Fruit fly (Drosophila melanogaster) whole organism, embryonic: ENCODE measurements around the gene cni.

Experiments used
- ATbp ChIP-seq: fragments of 200-800 bp; sonication (Bioruptor generic); optimal IDR thresholded peaks from 2 replicates; lab custom pipeline; 2017; ENCODE audit warnings: missing biosample characterization, mild to moderate bottlenecking, missing genetic modification characterization, missing genetic modification reagents
- Ada2b ChIP-seq: fragments of 200-800 bp; sonication (Bioruptor generic); IDR thresholded peaks from 2 replicates; pipeline ENCODE4 v1.3.6; 2022; ENCODE audit warnings: missing biosample characterization, missing genetic modification characterization
- BtbVII ChIP-seq: fragments of 200-800 bp; sonication (Bioruptor generic); optimal IDR thresholded peaks from 3 replicates; lab custom pipeline; 2017; ENCODE audit warnings: missing biosample characterization, mild to moderate bottlenecking, missing genetic modification characterization
- CG1024 ChIP-seq: fragments of 200-800 bp; sonication (Bioruptor generic); IDR thresholded peaks from 2 replicates; pipeline ENCODE4 v1.3.6; 2022; ENCODE audit warnings: missing biosample characterization, missing genetic modification characterization
- CG11723 ChIP-seq: fragments of 200-800 bp; sonication (Bioruptor generic); optimal IDR thresholded peaks from 2 replicates; lab custom pipeline; 2017; ENCODE audit warnings: missing biosample characterization, mild to moderate bottlenecking, missing genetic modification characterization
- CG12071 ChIP-seq: fragments of 200-800 bp; sonication (Bioruptor generic); optimal IDR thresholded peaks from 3 replicates; lab custom pipeline; 2018; ENCODE audit warnings: missing biosample characterization, mild to moderate bottlenecking, missing genetic modification characterization
- CG12155 ChIP-seq: fragments of 200-800 bp; sonication (Bioruptor generic); optimal IDR thresholded peaks from 3 replicates; lab custom pipeline; 2016; ENCODE audit warnings: missing biosample characterization, missing genetic modification characterization
- CG13287 ChIP-seq: fragments of 200-800 bp; sonication (Bioruptor generic); IDR thresholded peaks from 2 replicates; pipeline ENCODE4 v1.3.6; 2022; ENCODE audit warnings: missing biosample characterization, missing genetic modification characterization; ENCODE audit not compliant: partially characterized antibody
- CG13296 ChIP-seq: fragments of 200-800 bp; sonication (Bioruptor generic); optimal IDR thresholded peaks from 3 replicates; lab custom pipeline; 2018; ENCODE audit warnings: missing biosample characterization, mild to moderate bottlenecking, missing genetic modification characterization
- CG13424 ChIP-seq: fragments of 200-800 bp; sonication (Bioruptor generic); optimal IDR thresholded peaks from 2 replicates; lab custom pipeline; 2019; ENCODE audit warnings: missing biosample characterization, mild to moderate bottlenecking, missing genetic modification characterization, moderate library complexity
- CG1603 ChIP-seq: fragments of 200-800 bp; sonication (Bioruptor generic); optimal IDR thresholded peaks from 2 replicates; lab custom pipeline; 2019; ENCODE audit warnings: missing biosample characterization, mild to moderate bottlenecking, missing genetic modification characterization, moderate library complexity
- CG16815 ChIP-seq: fragments of 200-800 bp; sonication (Bioruptor generic); optimal IDR thresholded peaks from 3 replicates; lab custom pipeline; 2017; ENCODE audit warnings: missing biosample characterization, mild to moderate bottlenecking, missing genetic modification characterization
- CG17359 ChIP-seq: fragments of 200-800 bp; sonication (Bioruptor generic); optimal IDR thresholded peaks from 3 replicates; lab custom pipeline; 2018; ENCODE audit warnings: missing biosample characterization, mild to moderate bottlenecking, missing genetic modification characterization, moderate library complexity
- CG17361 ChIP-seq: fragments of 200-800 bp; sonication (Bioruptor generic); IDR thresholded peaks from 3 replicates; pipeline ENCODE4 v1.3.6; 2022; ENCODE audit warnings: missing biosample characterization, missing genetic modification characterization
- CG18262 ChIP-seq: fragments of 200-800 bp; optimal IDR thresholded peaks from 3 replicates; lab custom pipeline; 2019; ENCODE audit warnings: missing biosample characterization, mild to moderate bottlenecking, missing genetic modification characterization, moderate library complexity
- CG30431 ChIP-seq: fragments of 200-800 bp; sonication (Bioruptor generic); optimal IDR thresholded peaks from 2 replicates; lab custom pipeline; 2017; ENCODE audit warnings: missing biosample characterization, missing genetic modification characterization
- CG31441 ChIP-seq: fragments of 200-800 bp; sonication (Bioruptor generic); IDR thresholded peaks from 2 replicates; pipeline ENCODE4 v1.3.6; 2022; ENCODE audit warnings: missing biosample characterization, missing genetic modification characterization
- CG32772 ChIP-seq: fragments of 200-800 bp; sonication (Bioruptor generic); IDR thresholded peaks from 2 replicates; pipeline ENCODE4 v1.3.6; 2022; ENCODE audit warnings: missing biosample characterization, missing genetic modification characterization
- CG3838 ChIP-seq: fragments of 200-800 bp; sonication (Bioruptor generic); optimal IDR thresholded peaks from 3 replicates; lab custom pipeline; 2016; ENCODE audit warnings: missing biosample characterization, missing genetic modification characterization
- CG4854 ChIP-seq: fragments of 200-800 bp; sonication (Bioruptor generic); optimal IDR thresholded peaks from 2 replicates; lab custom pipeline; 2016; ENCODE audit warnings: missing biosample characterization, missing genetic modification characterization, inconsistent platforms
- CG6683 ChIP-seq: fragments of 200-800 bp; sonication (Bioruptor generic); optimal IDR thresholded peaks from 2 replicates; lab custom pipeline; 2017; ENCODE audit warnings: missing biosample characterization, mild to moderate bottlenecking, missing genetic modification characterization, missing genetic modification reagents
- CG6765 ChIP-seq: fragments of 200-800 bp; sonication (Bioruptor generic); optimal IDR thresholded peaks from 3 replicates; lab custom pipeline; 2017; ENCODE audit warnings: missing biosample characterization, mild to moderate bottlenecking, missing genetic modification characterization
- CG7271 ChIP-seq: fragments of 200-800 bp; sonication (Bioruptor generic); optimal IDR thresholded peaks from 2 replicates; lab custom pipeline; 2018; ENCODE audit warnings: missing biosample characterization, mild to moderate bottlenecking, missing genetic modification characterization, moderate library complexity
- CG7372 ChIP-seq: fragments of 200-800 bp; sonication (Bioruptor generic); IDR thresholded peaks from 2 replicates; pipeline ENCODE4 v1.3.6; 2022; ENCODE audit warnings: missing biosample characterization, missing genetic modification characterization
- Dbx ChIP-seq: fragments of 200-800 bp; sonication (Bioruptor generic); IDR thresholded peaks from 3 replicates; pipeline ENCODE4 v1.3.6; 2022; ENCODE audit warnings: missing biosample characterization, missing genetic modification characterization
- HHEX ChIP-seq: fragments of 200-800 bp; sonication (Bioruptor generic); optimal IDR thresholded peaks from 3 replicates; lab custom pipeline; 2017; ENCODE audit warnings: missing biosample characterization, mild to moderate bottlenecking, missing genetic modification characterization, missing genetic modification reagents
- Hey ChIP-seq: fragments of 200-800 bp; sonication (Bioruptor generic); optimal IDR thresholded peaks from 3 replicates; lab custom pipeline; 2018; ENCODE audit warnings: missing biosample characterization, mild to moderate bottlenecking, missing genetic modification characterization
- Hr78 ChIP-seq, 2 experiments: fragments of 200-800 bp in 1 of 2; fragments of >200 bp in 1 of 2; sonication (Bioruptor generic) in 1 of 2; optimal IDR thresholded peaks; 2 replicates each; lab custom pipeline; 2017 to 2019; ENCODE audit warnings: missing biosample characterization in 2 of 2, missing genetic modification characterization in 2 of 2, mild to moderate bottlenecking in 1 of 2, moderate library complexity in 1 of 2
- Jarid2 ChIP-seq: fragments of 200-800 bp; sonication (Bioruptor generic); optimal IDR thresholded peaks from 3 replicates; lab custom pipeline; 2017; ENCODE audit warnings: mild to moderate bottlenecking, missing biosample characterization, missing genetic modification reagents, missing genetic modification characterization
- Mad ChIP-seq: fragments of 200-800 bp; sonication (Bioruptor generic); optimal IDR thresholded peaks from 2 replicates; lab custom pipeline; 2016; ENCODE audit warnings: missing biosample characterization, missing genetic modification characterization
- NC2β ChIP-seq: fragments of 200-800 bp; sonication (Bioruptor generic); optimal IDR thresholded peaks from 2 replicates; lab custom pipeline; 2016; ENCODE audit warnings: missing biosample characterization, missing genetic modification characterization
- Nf-YA ChIP-seq: fragments of 200-800 bp; sonication (Bioruptor generic); IDR thresholded peaks from 2 replicates; pipeline ENCODE4 v1.3.6; 2022; ENCODE audit warnings: missing biosample characterization, missing genetic modification characterization
- Nf-YC ChIP-seq: fragments of 200-800 bp; optimal IDR thresholded peaks from 3 replicates; lab custom pipeline; 2019; ENCODE audit warnings: missing biosample characterization, mild to moderate bottlenecking, missing genetic modification characterization, moderate library complexity
- PHDP ChIP-seq: fragments of 200-800 bp; sonication (Bioruptor generic); optimal IDR thresholded peaks from 3 replicates; lab custom pipeline; 2018; ENCODE audit warnings: missing biosample characterization, mild to moderate bottlenecking, missing genetic modification characterization, moderate library complexity
- Sry-δ ChIP-seq: fragments of 200-800 bp; sonication (Bioruptor generic); optimal IDR thresholded peaks from 2 replicates; lab custom pipeline; 2016; ENCODE audit warnings: missing biosample characterization, missing genetic modification characterization
- btn ChIP-seq: fragments of 200-800 bp; sonication (Bioruptor generic); optimal IDR thresholded peaks from 2 replicates; lab custom pipeline; 2016; ENCODE audit warnings: missing biosample characterization, missing genetic modification characterization
- ci ChIP-seq: fragments of 200-800 bp; sonication (Bioruptor generic); IDR thresholded peaks from 3 replicates; pipeline ENCODE4 v1.3.6; 2022; ENCODE audit warnings: missing biosample characterization, missing genetic modification characterization
- dati ChIP-seq: fragments of 200-800 bp; sonication (Bioruptor generic); IDR thresholded peaks from 2 replicates; pipeline ENCODE4 v1.3.6; 2022; ENCODE audit warnings: missing biosample characterization, missing genetic modification characterization
- grn ChIP-seq: fragments of 200-800 bp; sonication (Bioruptor generic); optimal IDR thresholded peaks from 3 replicates; lab custom pipeline; 2017; ENCODE audit warnings: missing biosample characterization, missing genetic modification characterization
- jumu ChIP-seq: fragments of 200-800 bp; sonication (Bioruptor generic); optimal IDR thresholded peaks from 3 replicates; lab custom pipeline; 2016; ENCODE audit warnings: missing biosample characterization, missing genetic modification characterization
- lmd ChIP-seq: fragments of 200-800 bp; sonication (Bioruptor generic); IDR thresholded peaks from 2 replicates; pipeline ENCODE4 v1.3.6; 2022; ENCODE audit warnings: missing biosample characterization, missing genetic modification characterization
- lov ChIP-seq, 2 experiments: fragments of 200-800 bp in 1 of 2; fragments of >200 bp in 1 of 2; sonication (Bioruptor generic) in 1 of 2; IDR thresholded peaks in 1 of 2; optimal IDR thresholded peaks in 1 of 2; 2 replicates in 1 of 2; 3 replicates in 1 of 2; pipeline versions ENCODE4 v1.3.6 to Lab custom; 2017 to 2022; ENCODE audit warnings: missing biosample characterization in 1 of 2, missing genetic modification characterization in 1 of 2
- phol ChIP-seq: fragments of 200-800 bp; sonication (Bioruptor generic); optimal IDR thresholded peaks from 3 replicates; lab custom pipeline; 2018; ENCODE audit warnings: missing biosample characterization, mild to moderate bottlenecking, missing genetic modification characterization, moderate library complexity
- prd ChIP-seq, 3 experiments: fragments of >200 bp in 2 of 3; fragments of 200-800 bp in 1 of 3; sonication (Bioruptor generic) in 1 of 3; optimal IDR thresholded peaks in 2 of 3; IDR thresholded peaks in 1 of 3; 2 replicates in 2 of 3; 3 replicates in 1 of 3; pipeline versions ENCODE4 v1.3.6 to Lab custom; 2017 to 2022; ENCODE audit warnings: missing biosample characterization in 1 of 3, missing genetic modification characterization in 1 of 3
- rib ChIP-seq: fragments of 200-800 bp; sonication (Bioruptor generic); IDR thresholded peaks from 2 replicates; pipeline ENCODE4 v1.3.6; 2022; ENCODE audit warnings: missing biosample characterization, missing genetic modification characterization
- ro ChIP-seq: fragments of 200-800 bp; sonication (Bioruptor generic); IDR thresholded peaks from 2 replicates; pipeline ENCODE4 v1.3.6; 2022; ENCODE audit warnings: missing biosample characterization, missing genetic modification characterization
- sima ChIP-seq: fragments of 200-800 bp; sonication (Bioruptor generic); optimal IDR thresholded peaks from 2 replicates; lab custom pipeline; 2016; ENCODE audit warnings: missing biosample characterization, missing genetic modification characterization
- slbo ChIP-seq: fragments of 200-800 bp; sonication (Bioruptor generic); IDR thresholded peaks from 2 replicates; pipeline ENCODE4 v1.3.6; 2022; ENCODE audit warnings: missing biosample characterization, missing genetic modification characterization
- sr ChIP-seq: fragments of 200-800 bp; sonication (Bioruptor generic); IDR thresholded peaks from 3 replicates; pipeline ENCODE4 v1.3.6; 2022; ENCODE audit warnings: missing biosample characterization, missing genetic modification characterization
- toy ChIP-seq: fragments of 200-800 bp; sonication (Bioruptor generic); IDR thresholded peaks from 2 replicates; pipeline ENCODE4 v1.3.6; 2022; ENCODE audit warnings: missing biosample characterization, missing genetic modification characterization

cni gene

dm6 chr2L:16275809-16276178, 34.7 kb downstream of the cni start (continued):
- TF ChIP-seq ATbp (peak; percentile 47), Sry-δ (GFP tag; lab: Kevin White, UChicago) (no peak), CG32772 (GFP tag; lab: Robert Waterston, UW) (peak; percentile 42; the same call in 1 of the 2 replicates), CG1024 (GFP tag; lab: Robert Waterston, UW) (no peak), HHEX (GFP tag; lab: Kevin White, UChicago) (peak; percentile 63), sima (no peak), Jarid2 (GFP tag; lab: Kevin White, UChicago) (no peak), dati (GFP tag; lab: Robert Waterston, UW) (no peak), Hr78 (GFP tag; optimal IDR thresholded peaks at IDR 0.05; lab: Kevin White, UChicago) (no peak), slbo (GFP tag; lab: Robert Waterston, UW) (peak; percentile 47), Hey (tag; lab: Kevin White, UChicago) (no peak), CG30431 (GFP tag; lab: Kevin White, UChicago) (peak; percentile 28), NC2β (GFP tag; lab: Kevin White, UChicago) (no peak), CG13287 (GFP tag; lab: Robert Waterston, UW) (no peak), Mad (peak; percentile 13), CG16815 (GFP tag; lab: Kevin White, UChicago) (peak; percentile 24), CG17361 (GFP tag; lab: Robert Waterston, UW) (peak; percentile 56; the same call in 2 of the 3 replicates), CG1603 (peak; percentile 19), ro (no peak), lov (optimal IDR thresholded peaks at IDR 0.05; lab: Kevin White, UChicago) (no peak), lov (GFP tag; IDR thresholded peaks at IDR 0.05; lab: Robert Waterston, UW) (no peak), rib (GFP tag; lab: Robert Waterston, UW) (no peak), ci (GFP tag; lab: Robert Waterston, UW) (peak; percentile 60; the same call in 1 of the 3 replicates), phol (peak; percentile 63), Nf-YC (tag; lab: Kevin White, UChicago) (no peak), CG3838 (GFP tag; lab: Kevin White, UChicago) (peak; percentile 17), CG7372 (0 out of 2 replicates have a peak, but pooled peaks have one; percentile 6), BtbVII (GFP tag; lab: Kevin White, UChicago) (peak; percentile 56), sr (GFP tag; lab: Robert Waterston, UW) (0 out of 3 replicates have a peak, but pooled peaks have one; percentile 28), CG6683 (GFP tag; lab: Kevin White, UChicago) (peak; percentile 40), Nf-YA (GFP tag; lab: Robert Waterston, UW) (no peak), grn (GFP tag; lab: Kevin White, UChicago) (no peak), CG12155 (GFP tag; lab: Kevin White, UChicago) (peak; percentile 34), CG6765 (GFP tag; lab: Kevin White, UChicago) (peak; percentile 27), CG18262 (tag; lab: Kevin White, UChicago) (peak; percentile 58), CG4854 (GFP tag; lab: Kevin White, UChicago) (peak; percentile 33), prd (optimal IDR thresholded peaks at IDR 0.05; lab: Kevin White, UChicago) (no peak), prd (GFP tag; IDR thresholded peaks at IDR 0.05; lab: Robert Waterston, UW) (peak; percentile 45; the same call in 1 of the 3 replicates), CG13424 (peak; percentile 28), btn (GFP tag; lab: Kevin White, UChicago) (no peak), Ada2b (GFP tag; lab: Robert Waterston, UW) (peak; percentile 36; the same call in 1 of the 2 replicates), Dbx (GFP tag; lab: Robert Waterston, UW) (peak; percentile 44; the same call in 1 of the 3 replicates), PHDP (tag; lab: Kevin White, UChicago) (peak; percentile 70), CG31441 (GFP tag; lab: Robert Waterston, UW) (peak; percentile 61), CG17359 (tag; lab: Kevin White, UChicago) (peak; percentile 48), CG12071 (GFP tag; lab: Kevin White, UChicago) (peak; percentile 45), CG7271 (tag; lab: Kevin White, UChicago) (no peak), jumu (GFP tag; lab: Kevin White, UChicago) (no peak), CG11723 (GFP tag; lab: Kevin White, UChicago) (peak; percentile 22), lmd (GFP tag; lab: Robert Waterston, UW) (peak; percentile 51), toy (GFP tag; lab: Robert Waterston, UW) (no peak), CG13296 (GFP tag; lab: Kevin White, UChicago) (peak; percentile 29)
